Fruit fly (Drosophila melanogaster) whole organism, wandering third instar larva: ENCODE measurements around the gene CG18258.

Experiments used
- CG32264 ChIP-seq: fragments of 200-800 bp; sonication (Bioruptor generic); optimal IDR thresholded peaks from 2 replicates; lab custom pipeline; 2016; ENCODE audit warnings: missing biosample characterization, missing genetic modification characterization
- CG9705 ChIP-seq: fragments of 200-800 bp; sonication (Bioruptor generic); optimal IDR thresholded peaks from 2 replicates; lab custom pipeline; 2018; ENCODE audit warnings: missing biosample characterization, mild to moderate bottlenecking, missing genetic modification characterization
- CrebA ChIP-seq: fragments of 200-800 bp; sonication (Bioruptor generic); optimal IDR thresholded peaks from 2 replicates; lab custom pipeline; 2016; ENCODE audit warnings: missing biosample characterization, mild to moderate bottlenecking, missing genetic modification characterization, borderline replicate concordance
- Dfd ChIP-seq: fragments of >200 bp; optimal IDR thresholded peaks from 2 replicates; lab custom pipeline; 2017; ENCODE audit warnings: missing biosample characterization, missing genetic modification characterization
- Dif ChIP-seq: fragments of 200-275, 200-300 bp; sonication (Bioruptor generic); optimal IDR thresholded peaks from 2 replicates; lab custom pipeline; 2018; ENCODE audit warnings: missing biosample characterization, missing genetic modification characterization; ENCODE audit not compliant: partially characterized antibody
- GATAd ChIP-seq: sonication (Bioruptor generic); optimal IDR thresholded peaks from 2 replicates; lab custom pipeline; 2016; ENCODE audit warnings: missing biosample characterization, missing genetic modification characterization
- HLH106 ChIP-seq: fragments of 200-800 bp; optimal IDR thresholded peaks from 3 replicates; lab custom pipeline; 2019; ENCODE audit warnings: missing biosample characterization, mild to moderate bottlenecking, missing genetic modification characterization, moderate library complexity
- Hnf4 ChIP-seq: fragments of 200-800 bp; sonication (Bioruptor generic); optimal IDR thresholded peaks from 2 replicates; lab custom pipeline; 2016; ENCODE audit warnings: missing biosample characterization, mild to moderate bottlenecking, missing genetic modification characterization
- Hr78 ChIP-seq: fragments of >200 bp; optimal IDR thresholded peaks from 2 replicates; lab custom pipeline; 2017; ENCODE audit warnings: missing biosample characterization, missing genetic modification characterization
- Hr83 ChIP-seq: fragments of 200-300 bp; sonication (Bioruptor generic); optimal IDR thresholded peaks from 2 replicates; lab custom pipeline; 2016; ENCODE audit warnings: missing biosample characterization, mild to moderate bottlenecking, missing genetic modification characterization, moderate library complexity; ENCODE audit not compliant: poor library complexity, severe bottlenecking
- Jra ChIP-seq: sonication (Bioruptor generic); optimal IDR thresholded peaks from 2 replicates; lab custom pipeline; 2016; ENCODE audit warnings: missing biosample characterization, missing genetic modification characterization
- Mio ChIP-seq: sonication (Bioruptor generic); optimal IDR thresholded peaks from 2 replicates; lab custom pipeline; 2016; ENCODE audit warnings: missing biosample characterization, missing genetic modification characterization
- Myc ChIP-seq: fragments of >200 bp; optimal IDR thresholded peaks from 2 replicates; lab custom pipeline; 2017
- N ChIP-seq: fragments of >200 bp; optimal IDR thresholded peaks from 2 replicates; lab custom pipeline; 2018; ENCODE audit warnings: missing biosample characterization, missing external identifiers, missing genetic modification characterization
- OdsH ChIP-seq: fragments of 200-800 bp; sonication (Bioruptor generic); optimal IDR thresholded peaks from 2 replicates; lab custom pipeline; 2016; ENCODE audit warnings: missing biosample characterization, mild to moderate bottlenecking, missing genetic modification characterization
- Rel ChIP-seq, 2 experiments: fragments of 200-800 bp; sonication (Bioruptor generic) in 1 of 2; optimal IDR thresholded peaks; 2 replicates in 1 of 2; 3 replicates in 1 of 2; lab custom pipeline; 2016 to 2019; ENCODE audit warnings: mild to moderate bottlenecking in 2 of 2, missing biosample characterization in 2 of 2, missing genetic modification characterization in 2 of 2, moderate library complexity in 1 of 2
- Sp1 ChIP-seq: fragments of 200-800 bp; sonication (Bioruptor generic); optimal IDR thresholded peaks from 3 replicates; lab custom pipeline; 2019; ENCODE audit warnings: missing biosample characterization, mild to moderate bottlenecking, missing genetic modification characterization, moderate library complexity
- Vsx2 ChIP-seq: fragments of 200-300, 225-300 bp; sonication (Bioruptor generic); optimal IDR thresholded peaks from 2 replicates; lab custom pipeline; 2018; ENCODE audit warnings: missing biosample characterization, missing genetic modification characterization; ENCODE audit not compliant: partially characterized antibody
- br ChIP-seq: fragments of 200-800 bp; sonication (Bioruptor generic); optimal IDR thresholded peaks from 2 replicates; lab custom pipeline; 2016; ENCODE audit warnings: missing biosample characterization, missing genetic modification characterization
- brk ChIP-seq: fragments of 200-800 bp; sonication (Bioruptor generic); optimal IDR thresholded peaks from 2 replicates; lab custom pipeline; 2016; ENCODE audit warnings: missing biosample characterization, mild to moderate bottlenecking, missing genetic modification characterization
- dl ChIP-seq, 2 experiments: fragments of 175-275, 200-275 bp in 1 of 2; fragments of 200-275 bp in 1 of 2; sonication (Bioruptor generic); optimal IDR thresholded peaks; lab custom pipeline; 2018; ENCODE audit warnings: mild to moderate bottlenecking in 2 of 2, missing biosample characterization in 2 of 2, missing genetic modification characterization in 2 of 2, moderate library complexity in 2 of 2; ENCODE audit not compliant: partially characterized antibody in 2 of 2, insufficient read depth in 1 of 2
- dmrt93B ChIP-seq: fragments of 200-800 bp; sonication (Bioruptor generic); optimal IDR thresholded peaks from 2 replicates; lab custom pipeline; 2018; ENCODE audit warnings: missing biosample characterization, mild to moderate bottlenecking, missing genetic modification characterization
- dsf ChIP-seq: sonication (Bioruptor generic); optimal IDR thresholded peaks from 2 replicates; lab custom pipeline; 2016; ENCODE audit warnings: missing biosample characterization, missing genetic modification characterization, borderline replicate concordance
- ey ChIP-seq: fragments of 200-800 bp; sonication (Bioruptor generic); optimal IDR thresholded peaks from 2 replicates; lab custom pipeline; 2016; ENCODE audit warnings: missing biosample characterization, missing genetic modification characterization
- foxo ChIP-seq, 2 experiments: fragments of 200-800 bp; sonication (Bioruptor generic); optimal IDR thresholded peaks; 2 replicates in 1 of 2; 3 replicates in 1 of 2; lab custom pipeline; 2016 to 2017; ENCODE audit warnings: missing biosample characterization in 2 of 2, missing genetic modification characterization in 2 of 2
- fru ChIP-seq: fragments of 200-800 bp; sonication (Bioruptor generic); optimal IDR thresholded peaks from 3 replicates; lab custom pipeline; 2016; ENCODE audit warnings: missing biosample characterization, mild to moderate bottlenecking, missing genetic modification characterization
- h ChIP-seq: fragments of 200-800 bp; sonication (Bioruptor generic); optimal IDR thresholded peaks from 3 replicates; lab custom pipeline; 2016; ENCODE audit warnings: missing biosample characterization, mild to moderate bottlenecking, missing genetic modification characterization
- jim ChIP-seq: fragments of 175-275, 200-325 bp; sonication (Bioruptor generic); optimal IDR thresholded peaks from 2 replicates; lab custom pipeline; 2016; ENCODE audit warnings: missing biosample characterization, mild to moderate bottlenecking, missing genetic modification characterization
- lola ChIP-seq: fragments of >200 bp; optimal IDR thresholded peaks from 2 replicates; lab custom pipeline; 2017; ENCODE audit warnings: missing biosample characterization, missing genetic modification characterization
- pan ChIP-seq: fragments of >200 bp; optimal IDR thresholded peaks from 2 replicates; lab custom pipeline; 2017
- psq ChIP-seq: fragments of 200-800 bp; sonication (Bioruptor generic); optimal IDR thresholded peaks from 3 replicates; lab custom pipeline; 2017; ENCODE audit warnings: missing biosample characterization, mild to moderate bottlenecking, missing genetic modification characterization, moderate library complexity
- rgr ChIP-seq: fragments of 200-800 bp; sonication (Bioruptor generic); optimal IDR thresholded peaks from 3 replicates; lab custom pipeline; 2016; ENCODE audit warnings: missing biosample characterization, mild to moderate bottlenecking, missing genetic modification characterization
- tai ChIP-seq: sonication (Bioruptor generic); optimal IDR thresholded peaks from 2 replicates; lab custom pipeline; 2016; ENCODE audit warnings: missing biosample characterization, missing genetic modification characterization
- usp ChIP-seq: fragments of >200 bp; optimal IDR thresholded peaks from 2 replicates; lab custom pipeline; 2017; ENCODE audit warnings: missing biosample characterization, missing genetic modification characterization
- woc ChIP-seq: sonication (Bioruptor generic); optimal IDR thresholded peaks from 2 replicates; lab custom pipeline; 2016; ENCODE audit warnings: missing biosample characterization, mild to moderate bottlenecking, missing genetic modification characterization

Gene CG18258

DNA sequence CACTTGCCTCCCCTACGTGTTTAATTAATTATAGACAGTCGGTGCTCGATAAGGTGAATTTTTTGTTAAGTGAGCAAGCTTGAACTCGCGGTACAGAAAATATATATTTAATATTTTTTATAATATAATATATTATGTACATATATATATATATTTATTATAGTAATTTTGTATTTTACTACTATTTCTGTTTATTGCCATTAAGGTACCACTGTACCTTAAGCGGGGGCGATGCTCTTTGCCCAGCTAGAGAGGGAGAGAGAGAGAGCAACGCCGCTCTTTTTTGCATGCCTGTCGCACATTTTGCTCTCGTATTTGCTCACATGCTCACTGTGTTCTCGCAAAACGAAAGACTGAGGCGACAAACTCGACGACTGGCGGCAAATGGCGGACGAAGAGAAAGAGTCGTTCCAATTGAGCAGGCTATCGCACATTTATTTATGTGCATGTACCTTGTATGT lies 41.6 kb upstream of the CG18258 start (continued):
- TF ChIP-seq dsf (GFP tag; lab: Kevin White, UChicago) (no peak), CG32264 (no peak), h (peak; percentile 32), Dif (GFP tag; lab: Kevin White, UChicago) (peak; percentile 88), Sp1 (GFP tag; lab: Kevin White, UChicago) (peak; percentile 72)

DNA sequence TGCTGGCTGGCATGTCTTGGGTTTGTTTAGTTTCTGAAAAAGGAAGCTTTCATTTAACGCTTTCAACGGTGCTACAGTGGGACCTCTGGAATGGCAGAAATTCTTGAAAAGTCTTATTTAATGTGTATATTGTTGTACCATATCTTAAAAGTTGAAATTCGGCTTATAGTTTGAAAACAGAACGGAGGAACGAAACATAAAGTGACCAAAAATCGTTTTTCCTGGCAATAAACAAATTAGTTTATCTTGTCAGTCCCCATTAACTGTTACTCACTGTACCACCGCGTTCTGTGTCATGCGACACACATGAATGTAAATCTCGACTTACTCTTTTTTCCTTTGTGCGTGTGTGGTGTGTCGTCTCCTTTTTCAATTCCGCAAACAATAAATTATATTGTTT lies 40.0 kb upstream of the CG18258 start:
- TF ChIP-seq rgr (GFP tag; lab: Kevin White, UChicago) = peak; percentile 36
- TF ChIP-seq Mio (GFP tag; lab: Kevin White, UChicago) = no peak
- no peak for TF ChIP-seq tai (GFP tag; lab: Kevin White, UChicago)
- peak; percentile 18 for TF ChIP-seq dmrt93B (GFP tag; lab: Kevin White, UChicago)
- no peak for TF ChIP-seq dsf (GFP tag; lab: Kevin White, UChicago)
- peak; percentile 40 for TF ChIP-seq fru (GFP tag; lab: Kevin White, UChicago)
- TF ChIP-seq woc (GFP tag; lab: Kevin White, UChicago) = peak; percentile 52
- TF ChIP-seq OdsH (GFP tag; lab: Kevin White, UChicago) = peak; percentile 6
- peak in 1 of 2 experiments; percentile 62 for TF ChIP-seq foxo (GFP tag; optimal IDR thresholded peaks at IDR 0.05; lab: Kevin White, UChicago)
- peak; percentile 55 for TF ChIP-seq ey (GFP tag; lab: Kevin White, UChicago)
- TF ChIP-seq HLH106 (tag; lab: Kevin White, UChicago) = peak; percentile 54
- peak; percentile 47 for TF ChIP-seq h
- peak; percentile 46 for TF ChIP-seq br (GFP tag; lab: Kevin White, UChicago)
- peak; percentile 50 for TF ChIP-seq Hnf4 (GFP tag; lab: Kevin White, UChicago)
- TF ChIP-seq, all 38 proteins: peak for 11

dm6 chrX:17172777-17173315 lies 39.3 kb upstream of the CG18258 start:
- TF ChIP-seq CG32264 (no peak), Jra (GFP tag; lab: Kevin White, UChicago) (no peak), ey (GFP tag; lab: Kevin White, UChicago) (no peak), Hr83 (GFP tag; lab: Kevin White, UChicago) (no peak), br (GFP tag; lab: Kevin White, UChicago) (no peak), HLH106 (tag; lab: Kevin White, UChicago) (no peak), fru (GFP tag; lab: Kevin White, UChicago) (no peak), Hnf4 (GFP tag; lab: Kevin White, UChicago) (no peak), jim (GFP tag; lab: Kevin White, UChicago) (no peak), psq (no peak), Myc (lab: Kevin White, UChicago) (no peak), Vsx2 (GFP tag; lab: Kevin White, UChicago) (no peak), GATAd (GFP tag; lab: Kevin White, UChicago) (no peak), pan (no peak), dsf (GFP tag; lab: Kevin White, UChicago) (no peak), h (no peak), lola (GFP tag; lab: Kevin White, UChicago) (no peak), dl (GFP tag; optimal IDR thresholded peaks at IDR 0.05; lab: Kevin White, UChicago; ENCODE audit: insufficient read depth in 1 of 2, partially characterized antibody in 2 of 2) (no peak)

DNA sequence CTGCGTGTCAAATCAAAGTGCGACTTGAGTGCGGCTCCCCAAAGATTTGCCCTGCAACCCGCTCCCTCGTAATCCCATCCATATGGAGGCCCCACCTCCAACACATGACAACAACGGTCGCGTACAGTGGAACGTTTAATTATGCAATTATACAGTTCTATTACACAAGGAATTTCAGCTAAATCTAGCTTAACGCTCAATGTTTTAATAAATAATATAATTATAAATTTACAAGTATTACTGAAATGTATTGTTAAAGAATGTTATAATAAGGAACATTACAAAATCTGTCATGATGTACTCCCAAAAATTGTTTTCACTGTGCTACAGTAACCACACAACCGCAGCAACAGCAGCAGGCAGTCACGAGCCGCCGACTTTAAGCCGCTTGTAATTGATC lies 38.0 kb upstream of the CG18258 start:
- no peak for TF ChIP-seq Hr78 (GFP tag; lab: Kevin White, UChicago)
- TF ChIP-seq HLH106 (tag; lab: Kevin White, UChicago) = peak; percentile 8

- TF ChIP-seq Dfd (no peak), Rel (GFP tag; optimal IDR thresholded peaks at IDR 0.05; lab: Kevin White, UChicago) (no peak), Rel (tag; optimal IDR thresholded peaks at IDR 0.05; lab: Kevin White, UChicago) (no peak), Vsx2 (GFP tag; lab: Kevin White, UChicago) (no peak), foxo (GFP tag; optimal IDR thresholded peaks at IDR 0.05; lab: Kevin White, UChicago) (peak in 1 of 2 experiments; percentile 42), h (peak; percentile 34), rgr (GFP tag; lab: Kevin White, UChicago) (peak; percentile 50), Myc (lab: Kevin White, UChicago) (peak; percentile 75), CG32264 (no peak), Mio (GFP tag; lab: Kevin White, UChicago) (no peak), N (GFP tag; lab: Kevin White, UChicago) (no peak), fru (GFP tag; lab: Kevin White, UChicago) (peak; percentile 20), Hr83 (GFP tag; lab: Kevin White, UChicago) (peak; percentile 2), tai (GFP tag; lab: Kevin White, UChicago) (peak; percentile 60), CG9705 (GFP tag; lab: Kevin White, UChicago) (no peak), HLH106 (tag; lab: Kevin White, UChicago) (peak; percentile 22), CrebA (GFP tag; lab: Kevin White, UChicago) (no peak), lola (GFP tag; lab: Kevin White, UChicago) (no peak), brk (peak; percentile 35), Dif (GFP tag; lab: Kevin White, UChicago) (no peak), dl (GFP tag; optimal IDR thresholded peaks at IDR 0.05; lab: Kevin White, UChicago; ENCODE audit: insufficient read depth in 1 of 2, partially characterized antibody in 2 of 2) (no peak), Sp1 (GFP tag; lab: Kevin White, UChicago) (no peak), usp (no peak), Hnf4 (GFP tag; lab: Kevin White, UChicago) (peak; percentile 7), GATAd (GFP tag; lab: Kevin White, UChicago) (no peak), dmrt93B (GFP tag; lab: Kevin White, UChicago) (peak; percentile 1)
Measured at dm6 chrX:17175558-17176189, 36.4 kb upstream of the CG18258 start.
